Worm (Caenorhabditis elegans) whole organism, L4/young adult: Measurements from ENCODE around the gene sms-2.

Experiments used
- dao-5 ChIP-seq: sonication (generic microtip); optimal IDR thresholded peaks from 2 replicates; lab custom pipeline; 2016; ENCODE audit warnings: missing genotype, missing genetic modification characterization, moderate library complexity, missing compliant biosample characterization
- him-1 ChIP-seq: sonication (generic microtip); optimal IDR thresholded peaks from 2 replicates; lab custom pipeline; 2016; ENCODE audit warnings: missing genotype, missing genetic modification reagents, missing genetic modification characterization, missing compliant biosample characterization

- TF ChIP-seq dao-5 (tag; lab: Kevin White, UChicago) (no peak), him-1 (tag; lab: Kevin White, UChicago) (no peak)
Measured at ce11 chrX:933504-933903, 15.2 kb downstream of the sms-2 start, which contains the start of gene F35H12.1.
